Fruit fly (Drosophila melanogaster) whole organism, embryonic: Measurements from ENCODE around the gene CG32267.

Experiments used
- Ada2b ChIP-seq: fragments of 200-800 bp; sonication (Bioruptor generic); IDR thresholded peaks from 2 replicates; pipeline ENCODE4 v1.3.6; 2022; ENCODE audit warnings: missing biosample characterization, missing genetic modification characterization
- Asciz ChIP-seq: fragments of 200-800 bp; sonication (Bioruptor generic); optimal IDR thresholded peaks from 2 replicates; lab custom pipeline; 2017; ENCODE audit warnings: missing biosample characterization, mild to moderate bottlenecking, missing genetic modification characterization, missing genetic modification reagents
- BtbVII ChIP-seq: fragments of 200-800 bp; sonication (Bioruptor generic); optimal IDR thresholded peaks from 3 replicates; lab custom pipeline; 2017; ENCODE audit warnings: missing biosample characterization, mild to moderate bottlenecking, missing genetic modification characterization
- CG1024 ChIP-seq: fragments of 200-800 bp; sonication (Bioruptor generic); IDR thresholded peaks from 2 replicates; pipeline ENCODE4 v1.3.6; 2022; ENCODE audit warnings: missing biosample characterization, missing genetic modification characterization
- CG10543 ChIP-seq: fragments of 200-800 bp; sonication (Bioruptor generic); optimal IDR thresholded peaks from 3 replicates; lab custom pipeline; 2017; ENCODE audit warnings: missing biosample characterization, mild to moderate bottlenecking, missing genetic modification characterization, moderate library complexity
- CG12219 ChIP-seq: fragments of 200-800 bp; sonication (Bioruptor generic); optimal IDR thresholded peaks from 3 replicates; lab custom pipeline; 2018; ENCODE audit warnings: missing biosample characterization, mild to moderate bottlenecking, missing genetic modification characterization
- CG13123 ChIP-seq: fragments of 200-800 bp; sonication (Bioruptor generic); optimal IDR thresholded peaks from 2 replicates; lab custom pipeline; 2016; ENCODE audit warnings: missing biosample characterization, missing genetic modification characterization
- CG13424 ChIP-seq: fragments of 200-800 bp; sonication (Bioruptor generic); optimal IDR thresholded peaks from 2 replicates; lab custom pipeline; 2019; ENCODE audit warnings: missing biosample characterization, mild to moderate bottlenecking, missing genetic modification characterization, moderate library complexity
- CG14860 ChIP-seq: fragments of 200-800 bp; sonication (Bioruptor generic); IDR thresholded peaks from 3 replicates; pipeline ENCODE4 v1.3.6; 2022; ENCODE audit warnings: missing biosample characterization, missing genetic modification characterization; ENCODE audit not compliant: partially characterized antibody
- CG15011 ChIP-seq: fragments of 200-800 bp; sonication (Bioruptor generic); optimal IDR thresholded peaks from 3 replicates; lab custom pipeline; 2018; ENCODE audit warnings: missing biosample characterization, mild to moderate bottlenecking, missing genetic modification characterization
- CG1832 ChIP-seq: fragments of 200-800 bp; sonication (Bioruptor generic); optimal IDR thresholded peaks from 2 replicates; lab custom pipeline; 2017; ENCODE audit warnings: missing biosample characterization, mild to moderate bottlenecking, missing genetic modification characterization, inconsistent platforms
- CG2129 ChIP-seq: fragments of 200-800 bp; sonication (Bioruptor generic); IDR thresholded peaks from 2 replicates; pipeline ENCODE4 v1.3.6; 2022; ENCODE audit warnings: missing biosample characterization, missing genetic modification characterization; ENCODE audit not compliant: partially characterized antibody
- CG2712 ChIP-seq: fragments of 200-800 bp; optimal IDR thresholded peaks from 3 replicates; lab custom pipeline; 2019; ENCODE audit warnings: missing biosample characterization, mild to moderate bottlenecking, missing genetic modification characterization, moderate library complexity
- CG3065 ChIP-seq: fragments of 200-800 bp; sonication (Bioruptor generic); optimal IDR thresholded peaks from 2 replicates; lab custom pipeline; 2016; ENCODE audit warnings: missing biosample characterization, missing genetic modification characterization
- CG32772 ChIP-seq: fragments of 200-800 bp; sonication (Bioruptor generic); IDR thresholded peaks from 2 replicates; pipeline ENCODE4 v1.3.6; 2022; ENCODE audit warnings: missing biosample characterization, missing genetic modification characterization
- CG3726 ChIP-seq: fragments of 200-800 bp; sonication (Bioruptor generic); IDR thresholded peaks from 3 replicates; pipeline ENCODE4, ENCODE4 v1.3.6; 2022; ENCODE audit warnings: missing biosample characterization, missing genetic modification characterization
- CG4328 ChIP-seq: fragments of 200-800 bp; sonication (Bioruptor generic); optimal IDR thresholded peaks from 3 replicates; lab custom pipeline; 2017; ENCODE audit warnings: missing biosample characterization, missing genetic modification reagents, missing genetic modification characterization
- CG7928 ChIP-seq: fragments of 200-800 bp; sonication (Bioruptor generic); optimal IDR thresholded peaks from 2 replicates; lab custom pipeline; 2017; ENCODE audit warnings: missing biosample characterization, mild to moderate bottlenecking, missing genetic modification characterization
- Dad ChIP-seq: fragments of 200-800 bp; sonication (Bioruptor generic); optimal IDR thresholded peaks from 3 replicates; lab custom pipeline; 2016; ENCODE audit warnings: missing biosample characterization, missing genetic modification characterization
- Fer1 ChIP-seq: fragments of 200-800 bp; sonication (Bioruptor generic); optimal IDR thresholded peaks from 2 replicates; lab custom pipeline; 2017; ENCODE audit warnings: missing biosample characterization, mild to moderate bottlenecking, missing genetic modification characterization
- Jarid2 ChIP-seq: fragments of 200-800 bp; sonication (Bioruptor generic); optimal IDR thresholded peaks from 3 replicates; lab custom pipeline; 2017; ENCODE audit warnings: mild to moderate bottlenecking, missing biosample characterization, missing genetic modification reagents, missing genetic modification characterization
- Kr ChIP-seq: fragments of 200-800 bp; sonication (Bioruptor generic); optimal IDR thresholded peaks from 2 replicates; lab custom pipeline; 2017; ENCODE audit warnings: missing biosample characterization, mild to moderate bottlenecking, missing genetic modification characterization
- Oaz ChIP-seq: fragments of 200-800 bp; sonication (Bioruptor generic); IDR thresholded peaks from 2 replicates; pipeline ENCODE4 v1.3.6; 2022; ENCODE audit warnings: missing biosample characterization, missing genetic modification characterization
- Sin3A ChIP-seq: fragments of >200 bp; optimal IDR thresholded peaks from 2 replicates; lab custom pipeline; 2018
- ab ChIP-seq: fragments of 200-800 bp; sonication (Bioruptor generic); optimal IDR thresholded peaks from 2 replicates; lab custom pipeline; 2016; ENCODE audit warnings: missing biosample characterization, missing genetic modification characterization
- ash1 ChIP-seq: fragments of 200-800 bp; sonication (Bioruptor generic); optimal IDR thresholded peaks from 2 replicates; lab custom pipeline; 2018; ENCODE audit warnings: missing biosample characterization, mild to moderate bottlenecking, missing genetic modification characterization
- az2 ChIP-seq: fragments of 200-800 bp; sonication (Bioruptor generic); optimal IDR thresholded peaks from 3 replicates; lab custom pipeline; 2016; ENCODE audit warnings: missing biosample characterization, missing genetic modification characterization
- bab2 ChIP-seq: fragments of 200-800 bp; sonication (Bioruptor generic); optimal IDR thresholded peaks from 2 replicates; lab custom pipeline; 2016; ENCODE audit warnings: missing biosample characterization, missing genetic modification characterization
- cato ChIP-seq: fragments of 200-800 bp; sonication (Bioruptor generic); optimal IDR thresholded peaks from 2 replicates; lab custom pipeline; 2016; ENCODE audit warnings: missing biosample characterization, missing genetic modification characterization, borderline replicate concordance
- chinmo ChIP-seq: fragments of 200-800 bp; sonication (Bioruptor generic); IDR thresholded peaks from 4 replicates; pipeline ENCODE4 v1.3.6; 2022; ENCODE audit warnings: missing biosample characterization, missing genetic modification characterization; ENCODE audit not compliant: partially characterized antibody
- dysf ChIP-seq: fragments of 200-800 bp; sonication (Bioruptor generic); IDR thresholded peaks from 3 replicates; pipeline ENCODE4 v1.3.6; 2022; ENCODE audit warnings: missing biosample characterization, missing genetic modification characterization
- fd102C ChIP-seq: fragments of 200-800 bp; sonication (Bioruptor generic); optimal IDR thresholded peaks from 2 replicates; lab custom pipeline; 2018; ENCODE audit warnings: missing biosample characterization, mild to moderate bottlenecking, missing genetic modification characterization, moderate library complexity
- fu2 ChIP-seq: fragments of 200-800 bp; sonication (Bioruptor generic); optimal IDR thresholded peaks from 2 replicates; lab custom pipeline; 2016; ENCODE audit warnings: missing biosample characterization, missing genetic modification characterization
- gce ChIP-seq: fragments of 200-800 bp; sonication (Bioruptor generic); IDR thresholded peaks from 3 replicates; pipeline ENCODE4 v1.3.6; 2022; ENCODE audit warnings: missing biosample characterization, missing genetic modification characterization
- gcm ChIP-seq: fragments of 200-800 bp; sonication (Bioruptor generic); optimal IDR thresholded peaks from 2 replicates; lab custom pipeline; 2019; ENCODE audit warnings: missing biosample characterization, mild to moderate bottlenecking, missing genetic modification characterization, moderate library complexity
- gro ChIP-seq: fragments of 200-800 bp; sonication (Bioruptor generic); optimal IDR thresholded peaks from 2 replicates; lab custom pipeline; 2016; ENCODE audit warnings: missing biosample characterization, missing genetic modification characterization
- gsb ChIP-seq: fragments of 200-800 bp; sonication (Bioruptor generic); IDR thresholded peaks from 2 replicates; pipeline ENCODE4 v1.3.6; 2022; ENCODE audit warnings: missing biosample characterization, missing genetic modification characterization
- jing ChIP-seq: fragments of 200-800 bp; sonication (Bioruptor generic); optimal IDR thresholded peaks from 2 replicates; lab custom pipeline; 2018; ENCODE audit warnings: missing biosample characterization, mild to moderate bottlenecking, missing genetic modification characterization
- kay ChIP-seq: fragments of 200-800 bp; sonication (Bioruptor generic); optimal IDR thresholded peaks from 2 replicates; lab custom pipeline; 2016; ENCODE audit warnings: missing biosample characterization, missing genetic modification characterization
- ken ChIP-seq: fragments of 200-800 bp; sonication (Bioruptor generic); IDR thresholded peaks from 3 replicates; pipeline ENCODE4 v1.3.6; 2022; ENCODE audit warnings: missing biosample characterization, missing genetic modification characterization
- lilli ChIP-seq: fragments of 200-800 bp; sonication (Bioruptor generic); optimal IDR thresholded peaks from 3 replicates; lab custom pipeline; 2016; ENCODE audit warnings: missing biosample characterization, missing genetic modification characterization
- nom ChIP-seq: fragments of 200-800 bp; sonication (Bioruptor generic); optimal IDR thresholded peaks from 2 replicates; lab custom pipeline; 2017; ENCODE audit warnings: missing biosample characterization, missing genetic modification characterization, mild to moderate bottlenecking, moderate library complexity, missing genetic modification reagents
- org-1 ChIP-seq: fragments of 200-800 bp; sonication (Bioruptor generic); optimal IDR thresholded peaks from 2 replicates; lab custom pipeline; 2017; ENCODE audit warnings: missing biosample characterization, missing genetic modification characterization
- pb ChIP-seq: fragments of 200-800 bp; sonication (Bioruptor generic); optimal IDR thresholded peaks from 3 replicates; lab custom pipeline; 2016; ENCODE audit warnings: missing biosample characterization, missing genetic modification characterization
- phol ChIP-seq: fragments of 200-800 bp; sonication (Bioruptor generic); optimal IDR thresholded peaks from 3 replicates; lab custom pipeline; 2018; ENCODE audit warnings: missing biosample characterization, mild to moderate bottlenecking, missing genetic modification characterization, moderate library complexity
- pnt ChIP-seq: fragments of 200-800 bp; sonication (Bioruptor generic); optimal IDR thresholded peaks from 3 replicates; lab custom pipeline; 2016; ENCODE audit warnings: missing biosample characterization, missing genetic modification characterization
- row ChIP-seq: fragments of 200-800 bp; sonication (Bioruptor generic); IDR thresholded peaks from 3 replicates; pipeline ENCODE4 v1.3.6; 2022; ENCODE audit warnings: missing biosample characterization, missing genetic modification characterization
- seq ChIP-seq: fragments of 200-800 bp; sonication (Bioruptor generic); IDR thresholded peaks from 2 replicates; pipeline ENCODE4 v1.3.6; 2022; ENCODE audit warnings: missing biosample characterization, missing genetic modification characterization
- ttk ChIP-seq: fragments of 200-800 bp; sonication (Bioruptor generic); IDR thresholded peaks from 2 replicates; pipeline ENCODE4 v2.1.2; 2022; ENCODE audit warnings: missing biosample characterization, missing genetic modification characterization

CG32267 gene

dm6 chr3L:3518512-3519492, 46.9 kb upstream of the CG32267 start (continued):
- TF ChIP-seq Jarid2 (GFP tag; lab: Kevin White, UChicago) (peak; percentile 10), org-1 (GFP tag; lab: Kevin White, UChicago) (peak; percentile 26), CG1024 (GFP tag; lab: Robert Waterston, UW) (no peak), CG1832 (GFP tag; lab: Kevin White, UChicago) (no peak), CG7928 (GFP tag; lab: Kevin White, UChicago) (no peak), CG4328 (GFP tag; lab: Kevin White, UChicago) (no peak), dysf (GFP tag; lab: Robert Waterston, UW) (no peak), phol (tag; lab: Kevin White, UChicago) (no peak), kay (GFP tag; lab: Kevin White, UChicago) (no peak), CG13123 (no peak), Kr (GFP tag; lab: Kevin White, UChicago) (peak; percentile 62), CG12219 (GFP tag; lab: Kevin White, UChicago) (peak; percentile 19), ken (no peak), CG3726 (GFP tag; lab: Robert Waterston, UW) (no peak), Asciz (GFP tag; lab: Kevin White, UChicago) (peak; percentile 47), lilli (GFP tag; lab: Kevin White, UChicago) (peak; percentile 15), CG32772 (no peak), Dad (GFP tag; lab: Kevin White, UChicago) (no peak), Oaz (no peak), BtbVII (GFP tag; lab: Kevin White, UChicago) (peak; percentile 42), CG14860 (GFP tag; lab: Robert Waterston, UW) (no peak), CG3065 (no peak), pnt (no peak), CG15011 (GFP tag; lab: Kevin White, UChicago) (peak; percentile 55), jing (GFP tag; lab: Kevin White, UChicago) (no peak), gcm (GFP tag; lab: Kevin White, UChicago) (peak; percentile 14), row (GFP tag; lab: Robert Waterston, UW) (no peak), nom (GFP tag; lab: Kevin White, UChicago) (peak; percentile 53), ash1 (no peak), Fer1 (GFP tag; lab: Kevin White, UChicago) (peak; percentile 65), fd102C (GFP tag; lab: Kevin White, UChicago) (peak; percentile 87), Ada2b (GFP tag; lab: Robert Waterston, UW) (no peak), Sin3A (no peak), gsb (GFP tag; lab: Robert Waterston, UW) (no peak), cato (GFP tag; lab: Kevin White, UChicago) (no peak), CG2129 (GFP tag; lab: Robert Waterston, UW) (no peak), bab2 (peak; percentile 18), fu2 (GFP tag; lab: Kevin White, UChicago) (no peak), ab (GFP tag; lab: Kevin White, UChicago) (no peak), gce (GFP tag; lab: Robert Waterston, UW) (no peak), ttk (GFP tag; lab: Robert Waterston, UW) (no peak), CG10543 (GFP tag; lab: Kevin White, UChicago) (peak; percentile 14), seq (0 out of 2 replicates have a peak, but pooled peaks have one; percentile 15), CG13424 (tag; lab: Kevin White, UChicago) (peak; percentile 23), CG2712 (tag; lab: Kevin White, UChicago) (peak; percentile 22), pb (GFP tag; lab: Kevin White, UChicago) (no peak), az2 (GFP tag; lab: Kevin White, UChicago) (no peak), chinmo (GFP tag; lab: Robert Waterston, UW) (no peak), gro (no peak)
